Fruit fly (Drosophila melanogaster): ENCODE measurements around the gene Mst57Da.

dm6 chr3R:25830128-25830527 lies 1.6 kb downstream of the Mst57Da start, which contains the start of gene Sfp96F:
- TF ChIP-seq CG15710 (tag; optimal IDR thresholded peaks at IDR 0.05), result no peak
- TF ChIP-seq CG34367 (tag; optimal IDR thresholded peaks at IDR 0.05), result no peak
- no peak for TF ChIP-seq EcR (GFP tag; optimal IDR thresholded peaks at IDR 0.05)
- no peak for TF ChIP-seq Pif1B (GFP tag; optimal IDR thresholded peaks at IDR 0.05)
- no peak for TF ChIP-seq CG13204 (GFP tag; optimal IDR thresholded peaks at IDR 0.05)
